Worm (Caenorhabditis elegans) whole organism, young adult: ENCODE results near the gene K05F1.6.

Source experiments
- B0261.1 ChIP-seq: sonication (generic microtip); optimal IDR thresholded peaks from 2 replicates; lab custom pipeline; 2016; ENCODE audit warnings: mild to moderate bottlenecking, missing genetic modification characterization, moderate library complexity, missing compliant biosample characterization
- C17E4.6 ChIP-seq: fragments of 200-800 bp; sonication (Bioruptor generic); IDR thresholded peaks from 2 replicates; pipeline ENCODE4 v1.3.6; 2022; ENCODE audit warnings: missing genetic modification reagents, missing genetic modification characterization, missing compliant biosample characterization
- F23B12.7 ChIP-seq: sonication (generic microtip); optimal IDR thresholded peaks from 2 replicates; lab custom pipeline; 2017; ENCODE audit warnings: missing genetic modification characterization, mild to moderate bottlenecking, missing compliant biosample characterization, antibody characterized with exemption, moderate library complexity; ENCODE audit not compliant: insufficient read depth
- F39B2.1 ChIP-seq: fragments of 200-800 bp; sonication (Bioruptor generic); IDR thresholded peaks from 2 replicates; pipeline ENCODE4 v1.3.6; 2022; ENCODE audit warnings: missing genetic modification reagents, missing genetic modification characterization, missing compliant biosample characterization
- F49E8.2 ChIP-seq: sonication (generic microtip); optimal IDR thresholded peaks from 3 replicates; lab custom pipeline; 2017; ENCODE audit warnings: missing genetic modification characterization, mild to moderate bottlenecking, missing compliant biosample characterization, antibody characterized with exemption, moderate library complexity; ENCODE audit not compliant: insufficient read depth
- F57A8.1 ChIP-seq: fragments of 200-800 bp; sonication (Bioruptor generic); optimal IDR thresholded peaks from 2 replicates; lab custom pipeline; 2018; ENCODE audit warnings: mild to moderate bottlenecking, missing genetic modification characterization, moderate library complexity, missing compliant biosample characterization
- K12H6.12 ChIP-seq: fragments of 200-800 bp; sonication (Bioruptor generic); optimal IDR thresholded peaks from 2 replicates; lab custom pipeline; 2018; ENCODE audit warnings: mild to moderate bottlenecking, missing genetic modification characterization, missing compliant biosample characterization
- T07F8.4 ChIP-seq: sonication (generic microtip); optimal IDR thresholded peaks from 2 replicates; lab custom pipeline; 2016; ENCODE audit warnings: mild to moderate bottlenecking, missing genetic modification characterization, moderate library complexity, missing compliant biosample characterization
- T26A5.8 ChIP-seq: sonication (generic microtip); optimal IDR thresholded peaks from 2 replicates; lab custom pipeline; 2016; ENCODE audit warnings: missing genetic modification characterization, missing compliant biosample characterization
- Y53F4B.3 ChIP-seq: fragments of 200-800 bp; sonication (Bioruptor generic); IDR thresholded peaks from 2 replicates; pipeline ENCODE4 v1.3.6; 2022; ENCODE audit warnings: missing genetic modification reagents, missing genetic modification characterization, missing compliant biosample characterization
- Y67H2A.10 ChIP-seq: fragments of 200-800 bp; sonication (Bioruptor generic); conservative IDR thresholded peaks from 2 replicates; pipeline ENCODE4 v1.3.6; 2022; ENCODE audit warnings: missing genetic modification reagents, missing genetic modification characterization, missing compliant biosample characterization
- attf-3 ChIP-seq: fragments of 200-800 bp; sonication (Bioruptor generic); conservative IDR thresholded peaks from 2 replicates; pipeline ENCODE4 v1.3.6; 2022; ENCODE audit warnings: missing genetic modification reagents, missing genetic modification characterization, missing compliant biosample characterization
- attf-5 ChIP-seq: fragments of 200-800 bp; sonication (Bioruptor generic); optimal IDR thresholded peaks from 2 replicates; lab custom pipeline; 2018; ENCODE audit warnings: mild to moderate bottlenecking, missing genetic modification characterization, missing compliant biosample characterization
- chd-7 ChIP-seq: sonication (generic microtip); optimal IDR thresholded peaks from 2 replicates; lab custom pipeline; 2016; ENCODE audit warnings: mild to moderate bottlenecking, missing genetic modification characterization, moderate library complexity, missing compliant biosample characterization
- dox-1 ChIP-seq: fragments of 200-800 bp; sonication (Bioruptor generic); IDR thresholded peaks from 2 replicates; pipeline ENCODE4 v1.3.6; 2022; ENCODE audit warnings: missing genetic modification reagents, missing genetic modification characterization, missing compliant biosample characterization
- dpff-1 ChIP-seq: sonication (generic microtip); optimal IDR thresholded peaks from 2 replicates; lab custom pipeline; 2017; ENCODE audit warnings: mild to moderate bottlenecking, missing genetic modification characterization, missing compliant biosample characterization
- efl-1 ChIP-seq: fragments of 150-350 bp; optimal IDR thresholded peaks from 2 replicates; lab custom pipeline; 2014; ENCODE audit warnings: missing biosample characterization, missing genetic modification reagents, missing genetic modification characterization
- egl-18 ChIP-seq: fragments of 200-800 bp; sonication (Bioruptor generic); IDR thresholded peaks from 2 replicates; pipeline ENCODE4 v1.3.6; 2022; ENCODE audit warnings: missing genetic modification reagents, missing genetic modification characterization, missing compliant biosample characterization
- egl-44 ChIP-seq: fragments of 200-800 bp; sonication (Bioruptor generic); IDR thresholded peaks from 2 replicates; pipeline ENCODE4 v1.3.6; 2022; ENCODE audit warnings: missing genetic modification reagents, missing genetic modification characterization, missing compliant biosample characterization
- ets-4 ChIP-seq: fragments of 200-800 bp; sonication (Bioruptor generic); optimal IDR thresholded peaks from 2 replicates; lab custom pipeline; 2018; ENCODE audit warnings: mild to moderate bottlenecking, missing genetic modification characterization, missing compliant biosample characterization
- hmg-1.2 ChIP-seq: fragments of 200-800 bp; sonication (Bioruptor generic); IDR thresholded peaks from 2 replicates; pipeline ENCODE4 v1.3.6; 2022; ENCODE audit warnings: missing genetic modification reagents, missing genetic modification characterization, missing compliant biosample characterization
- lag-1 ChIP-seq: fragments of 200-800 bp; sonication (Bioruptor generic); IDR thresholded peaks from 2 replicates; pipeline ENCODE4 v1.3.6; 2022; ENCODE audit warnings: missing genetic modification reagents, missing genetic modification characterization, missing compliant biosample characterization
- let-607 ChIP-seq, 2 experiments: fragments of 200-800 bp in 1 of 2; sonication (Bioruptor generic) in 1 of 2; sonication (generic microtip) in 1 of 2; optimal IDR thresholded peaks; 2 replicates each; lab custom pipeline; 2016 to 2018; ENCODE audit warnings: mild to moderate bottlenecking in 2 of 2, missing compliant biosample characterization in 2 of 2, missing genetic modification characterization in 2 of 2, moderate library complexity in 2 of 2, missing genotype in 1 of 2
- lin-40 ChIP-seq: sonication (generic microtip); optimal IDR thresholded peaks from 2 replicates; lab custom pipeline; 2016; ENCODE audit warnings: missing genetic modification characterization, mild to moderate bottlenecking, missing compliant biosample characterization, missing genotype, missing genetic modification reagents
- lin-54 ChIP-seq: fragments of 200-800 bp; sonication (Bioruptor generic); optimal IDR thresholded peaks from 2 replicates; lab custom pipeline; 2018; ENCODE audit warnings: mild to moderate bottlenecking, missing genetic modification characterization, missing compliant biosample characterization
- lir-1 ChIP-seq: fragments of 200-800 bp; sonication (Bioruptor generic); conservative IDR thresholded peaks from 2 replicates; pipeline ENCODE4 v1.3.6; 2022; ENCODE audit warnings: missing genetic modification reagents, missing genetic modification characterization, missing compliant biosample characterization
- lsl-1 ChIP-seq: fragments of 200-800 bp; sonication (Bioruptor generic); optimal IDR thresholded peaks from 2 replicates; lab custom pipeline; 2018; ENCODE audit warnings: mild to moderate bottlenecking, missing genetic modification characterization, moderate library complexity, missing compliant biosample characterization
- madf-10 ChIP-seq: sonication (generic microtip); optimal IDR thresholded peaks from 2 replicates; lab custom pipeline; 2016; ENCODE audit warnings: mild to moderate bottlenecking, missing genetic modification characterization, missing compliant biosample characterization
- madf-6 ChIP-seq: fragments of 200-800 bp; sonication (Bioruptor generic); IDR thresholded peaks from 2 replicates; pipeline ENCODE4 v1.3.6; 2022; ENCODE audit warnings: missing genetic modification reagents, missing genetic modification characterization, missing compliant biosample characterization
- mxl-1 ChIP-seq: sonication (generic microtip); optimal IDR thresholded peaks from 2 replicates; lab custom pipeline; 2016; ENCODE audit warnings: missing genetic modification characterization, missing compliant biosample characterization
- nhr-179 ChIP-seq: sonication (generic microtip); optimal IDR thresholded peaks from 2 replicates; lab custom pipeline; 2016; ENCODE audit warnings: mild to moderate bottlenecking, missing genetic modification characterization, missing compliant biosample characterization
- nhr-27 ChIP-seq: fragments of 200-800 bp; sonication (Bioruptor generic); optimal IDR thresholded peaks from 2 replicates; lab custom pipeline; 2018; ENCODE audit warnings: mild to moderate bottlenecking, missing genetic modification characterization, moderate library complexity, missing compliant biosample characterization
- pbrm-1 ChIP-seq: fragments of 200-800 bp; sonication (Bioruptor generic); IDR thresholded peaks from 2 replicates; pipeline ENCODE4 v1.3.6; 2022; ENCODE audit warnings: missing genetic modification reagents, missing genetic modification characterization, missing compliant biosample characterization
- repo-1 ChIP-seq: sonication (generic microtip); optimal IDR thresholded peaks from 2 replicates; lab custom pipeline; 2017; ENCODE audit warnings: mild to moderate bottlenecking, missing genetic modification characterization, missing compliant biosample characterization
- snpc-3.4 ChIP-seq: sonication (generic microtip); optimal IDR thresholded peaks from 2 replicates; lab custom pipeline; 2017; ENCODE audit warnings: missing genetic modification characterization, mild to moderate bottlenecking, missing compliant biosample characterization, antibody characterized with exemption, moderate library complexity, missing genotype, missing genetic modification reagents
- tbx-9 ChIP-seq: sonication (generic microtip); optimal IDR thresholded peaks from 2 replicates; lab custom pipeline; 2016; ENCODE audit warnings: borderline replicate concordance, missing genetic modification characterization, inconsistent platforms, missing compliant biosample characterization
- tlf-1 ChIP-seq: fragments of 200-800 bp; sonication (Bioruptor generic); optimal IDR thresholded peaks from 2 replicates; lab custom pipeline; 2018; ENCODE audit warnings: mild to moderate bottlenecking, missing genetic modification characterization, missing compliant biosample characterization
- unc-130 ChIP-seq: sonication (generic microtip); optimal IDR thresholded peaks from 2 replicates; lab custom pipeline; 2016; ENCODE audit warnings: missing genetic modification reagents, missing genetic modification characterization, missing compliant biosample characterization
- xnd-1 ChIP-seq: sonication (generic microtip); optimal IDR thresholded peaks from 2 replicates; lab custom pipeline; 2016; ENCODE audit warnings: missing genotype, missing genetic modification reagents, missing genetic modification characterization, missing compliant biosample characterization
- zfh-2 ChIP-seq: fragments of 200-800 bp; sonication (Bioruptor generic); conservative IDR thresholded peaks from 2 replicates; pipeline ENCODE4 v1.3.6; 2022; ENCODE audit warnings: missing genetic modification reagents, missing genetic modification characterization, missing compliant biosample characterization
- zim-3 ChIP-seq: sonication (generic microtip); optimal IDR thresholded peaks from 2 replicates; lab custom pipeline; 2017; ENCODE audit warnings: mild to moderate bottlenecking, missing genetic modification characterization, moderate library complexity, missing compliant biosample characterization
- ztf-26 ChIP-seq: sonication (generic microtip); optimal IDR thresholded peaks from 2 replicates; lab custom pipeline; 2017; ENCODE audit warnings: missing genetic modification characterization, missing compliant biosample characterization

The K05F1.6 gene

ce11 chrII:5734883-5735282, 47.4 kb upstream of the K05F1.6 start:
- TF ChIP-seq egl-44 (GFP tag; lab: Robert Waterston, UW) (no peak), F39B2.1 (GFP tag; lab: Robert Waterston, UW) (no peak), F57A8.1 (GFP tag; lab: Kevin White, UChicago) (no peak), attf-3 (GFP tag; lab: Robert Waterston, UW) (no peak), attf-5 (GFP tag; lab: Kevin White, UChicago) (no peak), F23B12.7 (tag; lab: Kevin White, UChicago) (no peak), xnd-1 (tag; lab: Kevin White, UChicago) (no peak), lag-1 (no peak), mxl-1 (tag; lab: Kevin White, UChicago) (no peak), madf-6 (GFP tag; lab: Robert Waterston, UW) (no peak), dox-1 (GFP tag; lab: Robert Waterston, UW) (no peak), dpff-1 (tag; lab: Kevin White, UChicago) (no peak), lir-1 (GFP tag; lab: Robert Waterston, UW) (no peak), unc-130 (GFP tag; lab: Kevin White, UChicago) (no peak), pbrm-1 (GFP tag; lab: Robert Waterston, UW) (no peak), nhr-179 (tag; lab: Kevin White, UChicago) (no peak), madf-10 (tag; lab: Kevin White, UChicago) (no peak), hmg-1.2 (GFP tag; lab: Robert Waterston, UW) (no peak), egl-18 (GFP tag; lab: Robert Waterston, UW) (no peak)

- TF ChIP-seq zfh-2 (GFP tag; lab: Robert Waterston, UW) (no peak), egl-18 (GFP tag; lab: Robert Waterston, UW) (no peak), repo-1 (tag; lab: Kevin White, UChicago) (no peak), let-607 (tag; optimal IDR thresholded peaks at IDR 0.05; lab: Kevin White, UChicago) (no peak), unc-130 (GFP tag; lab: Kevin White, UChicago) (no peak), B0261.1 (tag; lab: Kevin White, UChicago) (no peak), snpc-3.4 (tag; lab: Kevin White, UChicago) (no peak), lin-40 (tag; lab: Kevin White, UChicago) (no peak), K12H6.12 (no peak), lsl-1 (GFP tag; lab: Kevin White, UChicago) (no peak)
Observed at ce11 chrII:5735744-5736143, 46.6 kb upstream of the K05F1.6 start.

- TF ChIP-seq F49E8.2 (no peak), zim-3 (no peak), pbrm-1 (GFP tag; lab: Robert Waterston, UW) (no peak), nhr-27 (tag; lab: Kevin White, UChicago) (no peak), Y53F4B.3 (GFP tag; lab: Robert Waterston, UW) (no peak), snpc-3.4 (tag; lab: Kevin White, UChicago) (no peak), ets-4 (GFP tag; lab: Kevin White, UChicago) (no peak), T07F8.4 (tag; lab: Kevin White, UChicago) (no peak), B0261.1 (tag; lab: Kevin White, UChicago) (no peak), tbx-9 (no peak), efl-1 (GFP tag; lab: Kevin White, UChicago) (no peak), chd-7 (no peak), lsl-1 (GFP tag; lab: Kevin White, UChicago) (no peak), T26A5.8 (tag; lab: Kevin White, UChicago) (no peak), ztf-26 (tag; lab: Kevin White, UChicago) (no peak), tlf-1 (GFP tag; lab: Kevin White, UChicago) (no peak), lin-54 (no peak), Y67H2A.10 (GFP tag; lab: Robert Waterston, UW) (no peak), C17E4.6 (GFP tag; lab: Robert Waterston, UW) (no peak)
Observed at ce11 chrII:5736599-5736998, 45.7 kb upstream of the K05F1.6 start.
